Fruit fly (Drosophila melanogaster): ENCODE data around the gene CG9184.

DNA sequence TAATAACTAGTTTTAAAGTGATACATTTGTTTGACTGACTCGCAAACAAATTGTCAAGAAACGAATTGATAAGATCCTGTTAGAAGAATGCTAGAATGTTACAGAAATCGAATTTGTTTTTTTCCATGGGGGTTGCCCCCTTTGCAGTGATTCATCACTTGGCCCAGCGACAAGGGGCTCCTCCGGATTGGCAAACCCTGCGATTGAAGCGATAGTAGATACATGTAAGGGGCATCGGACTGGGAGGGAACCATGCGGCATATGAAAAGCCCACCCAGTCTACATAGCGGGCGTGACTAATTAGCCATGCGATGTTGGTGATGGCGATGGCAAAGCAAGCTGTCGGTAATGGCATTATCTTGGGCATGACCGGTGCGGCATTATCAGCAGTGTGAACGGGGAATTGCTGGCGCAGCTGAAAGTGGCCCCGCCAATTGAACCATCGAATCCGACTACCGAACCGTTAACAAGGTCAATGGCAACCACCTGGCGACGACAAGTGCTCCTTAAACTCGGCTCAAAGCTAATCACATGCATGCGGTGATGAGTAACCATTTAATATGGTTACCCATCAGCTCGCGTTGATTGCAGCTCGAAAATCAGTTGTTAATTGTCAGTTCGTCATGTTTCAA is 24.5 kb upstream of the CG9184 start:
- TF ChIP-seq foxo (GFP tag; optimal IDR thresholded peaks at IDR 0.05) = no peak
- no peak for TF ChIP-seq psq (GFP tag; optimal IDR thresholded peaks at IDR 0.05)
- TF ChIP-seq Abd-B (GFP tag; optimal IDR thresholded peaks at IDR 0.05) = no peak
- no peak for TF ChIP-seq Dfd (GFP tag; optimal IDR thresholded peaks at IDR 0.05)
- no peak for TF ChIP-seq ey (GFP tag; optimal IDR thresholded peaks at IDR 0.05)

Data from whole organism, wandering third instar larva.